Worm (Caenorhabditis elegans) whole organism, young adult: ENCODE data around the gene F41F3.8.
A peak's percentile ranks its signal among the peaks of the same experiment; 100 is the strongest.

Source experiments
- B0019.2 ChIP-seq: fragments of 200-800 bp; sonication (Bioruptor generic); conservative IDR thresholded peaks from 2 replicates; pipeline ENCODE4 v1.3.6; 2022; ENCODE audit warnings: missing genetic modification reagents, missing genetic modification characterization, missing compliant biosample characterization
- B0261.1 ChIP-seq: sonication (generic microtip); optimal IDR thresholded peaks from 2 replicates; lab custom pipeline; 2016; ENCODE audit warnings: mild to moderate bottlenecking, missing genetic modification characterization, moderate library complexity, missing compliant biosample characterization
- F33H1.4 ChIP-seq: fragments of 200-800 bp; sonication (Bioruptor generic); IDR thresholded peaks from 2 replicates; pipeline ENCODE4 v1.3.6; 2022; ENCODE audit warnings: missing genetic modification reagents, missing genetic modification characterization, missing compliant biosample characterization
- F39B2.1 ChIP-seq: fragments of 200-800 bp; sonication (Bioruptor generic); IDR thresholded peaks from 2 replicates; pipeline ENCODE4 v1.3.6; 2022; ENCODE audit warnings: missing genetic modification reagents, missing genetic modification characterization, missing compliant biosample characterization
- F52B5.7 ChIP-seq: sonication (generic microtip); optimal IDR thresholded peaks from 2 replicates; lab custom pipeline; 2016; ENCODE audit warnings: mild to moderate bottlenecking, missing genetic modification characterization, missing compliant biosample characterization
- F57A8.1 ChIP-seq: fragments of 200-800 bp; sonication (Bioruptor generic); optimal IDR thresholded peaks from 2 replicates; lab custom pipeline; 2018; ENCODE audit warnings: mild to moderate bottlenecking, missing genetic modification characterization, moderate library complexity, missing compliant biosample characterization
- Y53F4B.3 ChIP-seq: fragments of 200-800 bp; sonication (Bioruptor generic); IDR thresholded peaks from 2 replicates; pipeline ENCODE4 v1.3.6; 2022; ENCODE audit warnings: missing genetic modification reagents, missing genetic modification characterization, missing compliant biosample characterization
- Y53G8AR.9 ChIP-seq: fragments of 200-800 bp; sonication (Bioruptor generic); conservative IDR thresholded peaks from 2 replicates; pipeline ENCODE4 v1.3.6; 2022; ENCODE audit warnings: missing genetic modification reagents, missing genetic modification characterization, missing compliant biosample characterization
- Y56A3A.18 ChIP-seq: fragments of 200-800 bp; sonication (Bioruptor generic); IDR thresholded peaks from 2 replicates; pipeline ENCODE4 v1.3.6; 2022; ENCODE audit warnings: missing genetic modification reagents, missing genetic modification characterization, missing compliant biosample characterization
- ZK185.1 ChIP-seq: sonication (generic microtip); optimal IDR thresholded peaks from 2 replicates; lab custom pipeline; 2016; ENCODE audit warnings: mild to moderate bottlenecking, missing genetic modification characterization, missing compliant biosample characterization; ENCODE audit not compliant: poor library complexity, severe bottlenecking
- akir-1 ChIP-seq: fragments of 200-800 bp; sonication (Bioruptor generic); optimal IDR thresholded peaks from 2 replicates; lab custom pipeline; 2018; ENCODE audit warnings: mild to moderate bottlenecking, missing genetic modification characterization, moderate library complexity, missing compliant biosample characterization
- athp-1 ChIP-seq: sonication (generic microtip); optimal IDR thresholded peaks from 2 replicates; lab custom pipeline; 2017; ENCODE audit warnings: mild to moderate bottlenecking, missing genetic modification characterization, missing compliant biosample characterization
- attf-6 ChIP-seq: fragments of 200-800 bp; sonication (Bioruptor generic); IDR thresholded peaks from 2 replicates; pipeline ENCODE4 v1.3.6; 2022; ENCODE audit warnings: missing genetic modification reagents, missing genetic modification characterization, missing compliant biosample characterization
- ccch-3 ChIP-seq: fragments of 200-800 bp; sonication (Bioruptor generic); optimal IDR thresholded peaks from 2 replicates; lab custom pipeline; 2018; ENCODE audit warnings: mild to moderate bottlenecking, missing genetic modification characterization, missing compliant biosample characterization
- ceh-40 ChIP-seq: fragments of 200-800 bp; sonication (Bioruptor generic); IDR thresholded peaks from 2 replicates; pipeline ENCODE4 v1.3.6; 2022; ENCODE audit warnings: missing genetic modification characterization, missing compliant biosample characterization
- ceh-58 ChIP-seq: fragments of 200-800 bp; sonication (Bioruptor generic); IDR thresholded peaks from 2 replicates; pipeline ENCODE4 v1.3.6; 2022; ENCODE audit warnings: missing genetic modification characterization, missing compliant biosample characterization
- dpff-1 ChIP-seq: sonication (generic microtip); optimal IDR thresholded peaks from 2 replicates; lab custom pipeline; 2017; ENCODE audit warnings: mild to moderate bottlenecking, missing genetic modification characterization, missing compliant biosample characterization
- dpl-1 ChIP-seq: fragments of 150-350 bp; optimal IDR thresholded peaks from 2 replicates; lab custom pipeline; 2014; ENCODE audit warnings: missing biosample characterization, missing genetic modification reagents, missing genetic modification characterization
- efl-1 ChIP-seq: fragments of 150-350 bp; optimal IDR thresholded peaks from 2 replicates; lab custom pipeline; 2014; ENCODE audit warnings: missing biosample characterization, missing genetic modification reagents, missing genetic modification characterization
- hlh-26 ChIP-seq: fragments of 200-800 bp; sonication (Bioruptor generic); conservative IDR thresholded peaks from 2 replicates; pipeline ENCODE4 v1.3.6; 2022; ENCODE audit warnings: missing genetic modification reagents, missing genetic modification characterization, missing compliant biosample characterization
- hmg-1.2 ChIP-seq: fragments of 200-800 bp; sonication (Bioruptor generic); IDR thresholded peaks from 2 replicates; pipeline ENCODE4 v1.3.6; 2022; ENCODE audit warnings: missing genetic modification reagents, missing genetic modification characterization, missing compliant biosample characterization
- hmg-20 ChIP-seq: fragments of 200-800 bp; sonication (Bioruptor generic); IDR thresholded peaks from 2 replicates; pipeline ENCODE4 v1.3.6; 2022; ENCODE audit warnings: missing genetic modification reagents, missing genetic modification characterization, missing compliant biosample characterization
- lag-1 ChIP-seq: fragments of 200-800 bp; sonication (Bioruptor generic); IDR thresholded peaks from 2 replicates; pipeline ENCODE4 v1.3.6; 2022; ENCODE audit warnings: missing genetic modification reagents, missing genetic modification characterization, missing compliant biosample characterization
- lin-54 ChIP-seq: fragments of 200-800 bp; sonication (Bioruptor generic); optimal IDR thresholded peaks from 2 replicates; lab custom pipeline; 2018; ENCODE audit warnings: mild to moderate bottlenecking, missing genetic modification characterization, missing compliant biosample characterization
- lsl-1 ChIP-seq: fragments of 200-800 bp; sonication (Bioruptor generic); optimal IDR thresholded peaks from 2 replicates; lab custom pipeline; 2018; ENCODE audit warnings: mild to moderate bottlenecking, missing genetic modification characterization, moderate library complexity, missing compliant biosample characterization
- madf-6 ChIP-seq: fragments of 200-800 bp; sonication (Bioruptor generic); IDR thresholded peaks from 2 replicates; pipeline ENCODE4 v1.3.6; 2022; ENCODE audit warnings: missing genetic modification reagents, missing genetic modification characterization, missing compliant biosample characterization
- madf-8 ChIP-seq: fragments of 200-800 bp; sonication (Bioruptor generic); conservative IDR thresholded peaks from 2 replicates; pipeline ENCODE4 v1.3.6; 2022; ENCODE audit warnings: missing genetic modification reagents, missing genetic modification characterization, missing compliant biosample characterization
- mel-28 ChIP-seq: sonication (generic microtip); optimal IDR thresholded peaks from 2 replicates; lab custom pipeline; 2016; ENCODE audit warnings: borderline replicate concordance, mild to moderate bottlenecking, missing genetic modification characterization, missing compliant biosample characterization
- mes-4 ChIP-seq: sonication (generic microtip); optimal IDR thresholded peaks from 2 replicates; lab custom pipeline; 2016; ENCODE audit warnings: missing genotype, missing genetic modification characterization, missing compliant biosample characterization
- nfya-1 ChIP-seq: sonication (generic microtip); optimal IDR thresholded peaks from 2 replicates; lab custom pipeline; 2017; ENCODE audit warnings: antibody characterized with exemption, missing compliant biosample characterization, missing genetic modification characterization, borderline replicate concordance; ENCODE audit not compliant: insufficient read depth
- nfya-2 ChIP-seq: fragments of 200-800 bp; sonication (Bioruptor generic); IDR thresholded peaks from 2 replicates; pipeline ENCODE4 v1.3.6; 2022; ENCODE audit warnings: missing genetic modification reagents, missing genetic modification characterization, missing compliant biosample characterization
- nhr-80 ChIP-seq: sonication (generic microtip); optimal IDR thresholded peaks from 2 replicates; lab custom pipeline; 2016; ENCODE audit warnings: missing genetic modification characterization, missing compliant biosample characterization
- nhr-90 ChIP-seq: sonication (generic microtip); optimal IDR thresholded peaks from 2 replicates; lab custom pipeline; 2016; ENCODE audit warnings: missing genotype, mild to moderate bottlenecking, missing genetic modification characterization, missing compliant biosample characterization
- rcor-1 ChIP-seq: fragments of 200-800 bp; sonication (Bioruptor generic); IDR thresholded peaks from 2 replicates; pipeline ENCODE4 v1.3.6; 2022; ENCODE audit warnings: missing genetic modification reagents, missing genetic modification characterization, missing compliant biosample characterization
- sea-2 ChIP-seq: fragments of 200-800 bp; sonication (Bioruptor generic); IDR thresholded peaks from 2 replicates; pipeline ENCODE4 v1.3.6; 2022; ENCODE audit warnings: missing genetic modification characterization, missing compliant biosample characterization
- snpc-1.1 ChIP-seq: sonication (generic microtip); optimal IDR thresholded peaks from 2 replicates; lab custom pipeline; 2017; ENCODE audit warnings: missing genetic modification characterization, mild to moderate bottlenecking, missing compliant biosample characterization, antibody characterized with exemption, moderate library complexity, missing genotype, missing genetic modification reagents; ENCODE audit not compliant: insufficient read depth
- snpc-1.3 ChIP-seq: sonication (generic microtip); optimal IDR thresholded peaks from 2 replicates; lab custom pipeline; 2017; ENCODE audit warnings: missing genetic modification characterization, mild to moderate bottlenecking, missing compliant biosample characterization, antibody characterized with exemption, moderate library complexity, missing genotype, missing genetic modification reagents; ENCODE audit not compliant: insufficient read depth
- snpc-3.4 ChIP-seq: sonication (generic microtip); optimal IDR thresholded peaks from 2 replicates; lab custom pipeline; 2017; ENCODE audit warnings: missing genetic modification characterization, mild to moderate bottlenecking, missing compliant biosample characterization, antibody characterized with exemption, moderate library complexity, missing genotype, missing genetic modification reagents
- snpc-4 ChIP-seq, 5 experiments: fragments of 150-350 bp in 1 of 5; sonication (generic microtip) in 4 of 5; optimal IDR thresholded peaks; 2 replicates each; lab custom pipeline; 2014 to 2018; ENCODE audit warnings: missing genetic modification characterization in 5 of 5, missing biosample characterization in 3 of 5, antibody characterized with exemption in 2 of 5, mild to moderate bottlenecking in 2 of 5, missing compliant biosample characterization in 2 of 5, missing genotype in 2 of 5, moderate library complexity in 2 of 5, missing genetic modification reagents in 1 of 5
- tbx-9 ChIP-seq: sonication (generic microtip); optimal IDR thresholded peaks from 2 replicates; lab custom pipeline; 2016; ENCODE audit warnings: borderline replicate concordance, missing genetic modification characterization, inconsistent platforms, missing compliant biosample characterization
- zim-3 ChIP-seq: sonication (generic microtip); optimal IDR thresholded peaks from 2 replicates; lab custom pipeline; 2017; ENCODE audit warnings: mild to moderate bottlenecking, missing genetic modification characterization, moderate library complexity, missing compliant biosample characterization
- ztf-22 ChIP-seq: fragments of 200-800 bp; sonication (Bioruptor generic); optimal IDR thresholded peaks from 2 replicates; lab custom pipeline; 2018; ENCODE audit warnings: mild to moderate bottlenecking, missing genetic modification characterization, moderate library complexity, missing compliant biosample characterization
- ztf-26 ChIP-seq: sonication (generic microtip); optimal IDR thresholded peaks from 2 replicates; lab custom pipeline; 2017; ENCODE audit warnings: missing genetic modification characterization, missing compliant biosample characterization
- ztf-28 ChIP-seq: fragments of 200-800 bp; sonication (Bioruptor generic); IDR thresholded peaks from 2 replicates; pipeline ENCODE4 v1.3.6; 2022; ENCODE audit warnings: missing genetic modification reagents, missing genetic modification characterization, missing compliant biosample characterization
- ztf-6 ChIP-seq: fragments of 200-800 bp; sonication (Bioruptor generic); IDR thresholded peaks from 2 replicates; pipeline ENCODE4 v1.3.6; 2022; ENCODE audit warnings: missing genetic modification reagents, missing genetic modification characterization, missing compliant biosample characterization

The F41F3.8 gene

DNA sequence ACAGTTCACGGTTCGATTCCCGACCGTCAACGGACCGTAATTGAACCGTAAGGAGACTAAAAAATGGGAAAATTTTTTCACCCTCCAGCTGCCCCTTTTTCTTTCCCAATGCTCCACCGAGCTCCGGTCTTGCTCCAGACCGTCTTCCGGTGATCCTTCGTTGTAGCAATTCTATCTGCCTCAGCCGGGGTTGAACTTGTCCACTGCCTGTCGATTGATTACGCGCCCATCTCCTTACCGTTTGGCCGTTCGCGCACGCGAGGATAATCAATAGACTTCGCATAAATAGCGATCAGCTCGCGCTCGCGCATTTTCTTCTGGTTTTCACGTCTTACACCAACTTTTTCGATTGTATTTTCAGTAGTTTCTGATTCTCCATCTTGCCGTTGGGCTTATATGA, 15.8 kb upstream of the F41F3.8 start (continued):
- TF ChIP-seq attf-6 = peak; percentile 71
- peak; percentile 51; the same call in 1 of the 2 replicates for TF ChIP-seq rcor-1
- TF ChIP-seq hmg-1.2 (GFP tag; lab: Robert Waterston, UW) = peak; percentile 57
- TF ChIP-seq ceh-40 (GFP tag; lab: Robert Waterston, UW) = 0 out of 2 replicates have a peak, but pooled peaks have one; percentile 46
- peak; percentile 69 for TF ChIP-seq madf-6 (GFP tag; lab: Robert Waterston, UW)
- TF ChIP-seq ceh-58 (GFP tag; lab: Robert Waterston, UW) = 0 out of 2 replicates have a peak, but pooled peaks have one; percentile 81

DNA sequence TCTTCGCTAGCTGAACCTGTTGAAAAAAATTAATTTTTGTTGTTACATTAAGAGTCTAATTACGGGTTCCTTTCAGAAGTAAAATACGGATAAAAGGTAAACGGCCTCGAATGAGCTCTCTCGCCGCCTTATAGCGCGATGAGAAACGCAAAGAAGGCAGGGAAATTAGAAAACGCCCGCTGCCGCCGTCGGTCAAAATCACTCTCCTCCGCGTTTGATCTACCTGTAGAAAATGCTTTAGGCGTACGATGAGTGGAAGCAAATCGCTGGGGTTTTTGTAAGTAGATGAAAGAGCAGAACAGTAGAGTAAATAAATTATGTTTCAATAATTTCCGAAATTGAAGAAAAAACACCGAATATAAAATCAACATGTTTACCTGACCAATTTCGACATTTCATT, 11.5 kb upstream of the F41F3.8 start:
- no peak for TF ChIP-seq snpc-3.4 (tag; lab: Kevin White, UChicago)
- TF ChIP-seq ztf-28 (GFP tag; lab: Robert Waterston, UW) = no peak
- no peak for TF ChIP-seq ztf-6 (GFP tag; lab: Robert Waterston, UW)
- no peak for TF ChIP-seq attf-6
- no peak for TF ChIP-seq snpc-1.3
- no peak for TF ChIP-seq F39B2.1 (GFP tag; lab: Robert Waterston, UW)
- TF ChIP-seq ztf-22 (GFP tag; lab: Kevin White, UChicago) = no peak
- TF ChIP-seq zim-3 (tag; lab: Kevin White, UChicago) = no peak
- no peak for TF ChIP-seq Y53F4B.3 (GFP tag; lab: Robert Waterston, UW)
- no peak for TF ChIP-seq tbx-9 (tag; lab: Kevin White, UChicago)
- peak; percentile 88 for TF ChIP-seq madf-6 (GFP tag; lab: Robert Waterston, UW)
- TF ChIP-seq efl-1 (GFP tag; lab: Kevin White, UChicago) = peak; percentile 89
- TF ChIP-seq lsl-1 (GFP tag; lab: Kevin White, UChicago) = peak; percentile 36
- no peak for TF ChIP-seq nhr-80 (tag; lab: Kevin White, UChicago)
- TF ChIP-seq lin-54 = no peak
- no peak for TF ChIP-seq nfya-2 (GFP tag; lab: Robert Waterston, UW)
- no peak for TF ChIP-seq ztf-26
- no peak for TF ChIP-seq Y56A3A.18
- no peak for TF ChIP-seq F52B5.7 (tag; lab: Kevin White, UChicago)
- no peak for TF ChIP-seq hlh-26 (GFP tag; lab: Robert Waterston, UW)
- TF ChIP-seq ZK185.1 (tag; lab: Kevin White, UChicago) = no peak
- no peak for TF ChIP-seq mel-28 (tag; lab: Kevin White, UChicago)
- TF ChIP-seq athp-1 (tag; lab: Kevin White, UChicago) = no peak
- no peak for TF ChIP-seq dpff-1 (tag; lab: Kevin White, UChicago)
- no peak for TF ChIP-seq akir-1 (GFP tag; lab: Kevin White, UChicago)
- TF ChIP-seq dpl-1 = peak; percentile 44
- no peak for TF ChIP-seq mes-4 (tag; lab: Kevin White, UChicago)
- no peak for TF ChIP-seq hmg-20 (GFP tag; lab: Robert Waterston, UW)
- no peak for TF ChIP-seq nfya-1
- TF ChIP-seq B0261.1 (tag; lab: Kevin White, UChicago) = no peak
- no peak for TF ChIP-seq Y53G8AR.9 (GFP tag; lab: Robert Waterston, UW)
- peak; percentile 26; the same call in 1 of the 2 replicates for TF ChIP-seq hmg-1.2 (GFP tag; lab: Robert Waterston, UW)
- TF ChIP-seq ccch-3 (GFP tag; lab: Kevin White, UChicago) = no peak
- no peak for TF ChIP-seq lag-1 (GFP tag; lab: Robert Waterston, UW)
- TF ChIP-seq B0019.2 (GFP tag; lab: Robert Waterston, UW) = no peak
- TF ChIP-seq F33H1.4 (GFP tag; lab: Robert Waterston, UW) = 0 out of 2 replicates have a peak, but pooled peaks have one; percentile 12
- TF ChIP-seq F57A8.1 = no peak
- no peak for TF ChIP-seq snpc-4 (GFP tag; optimal IDR thresholded peaks at IDR 0.05; lab: Kevin White, UChicago)
- TF ChIP-seq snpc-4 (tag; optimal IDR thresholded peaks at IDR 0.05; lab: Kevin White, UChicago) = no peak
- no peak for TF ChIP-seq rcor-1
- peak; percentile 75 for TF ChIP-seq madf-8 (GFP tag; lab: Robert Waterston, UW)
- no peak for TF ChIP-seq sea-2
- TF ChIP-seq snpc-1.1 (tag; lab: Kevin White, UChicago) = no peak
- no peak for TF ChIP-seq nhr-90 (tag; lab: Kevin White, UChicago)
